Fruit fly (Drosophila melanogaster) whole organism, adult: ENCODE results near the gene PIG-C.

Experiments
- CG11617 ChIP-seq: fragments of 200-800 bp; sonication (Bioruptor generic); optimal IDR thresholded peaks from 2 replicates; lab custom pipeline; 2017; ENCODE audit warnings: mild to moderate bottlenecking, missing biosample characterization, missing genetic modification reagents, missing genetic modification characterization
- CG12768 ChIP-seq: fragments of 200-800 bp; sonication (Bioruptor generic); optimal IDR thresholded peaks from 2 replicates; lab custom pipeline; 2017; ENCODE audit warnings: missing biosample characterization, missing genetic modification characterization, mild to moderate bottlenecking, moderate library complexity, missing genetic modification reagents
- CG14711 ChIP-seq: fragments of 200-800 bp; sonication (Bioruptor generic); optimal IDR thresholded peaks from 2 replicates; lab custom pipeline; 2018; ENCODE audit warnings: missing biosample characterization, mild to moderate bottlenecking, missing genetic modification characterization, moderate library complexity
- CG1620 ChIP-seq: fragments of 200-800 bp; sonication (Bioruptor generic); optimal IDR thresholded peaks from 2 replicates; lab custom pipeline; 2016; ENCODE audit warnings: missing biosample characterization, missing genetic modification characterization
- CG33017 ChIP-seq: fragments of 200-800 bp; sonication (Bioruptor generic); optimal IDR thresholded peaks from 2 replicates; lab custom pipeline; 2018; ENCODE audit warnings: missing biosample characterization, mild to moderate bottlenecking, missing genetic modification characterization, moderate library complexity
- CG5204 ChIP-seq: fragments of 200-800 bp; sonication (Bioruptor generic); optimal IDR thresholded peaks from 2 replicates; lab custom pipeline; 2016; ENCODE audit warnings: missing biosample characterization, missing genetic modification characterization
- CG7045 ChIP-seq: fragments of 200-800 bp; sonication (Bioruptor generic); optimal IDR thresholded peaks from 2 replicates; lab custom pipeline; 2017; ENCODE audit warnings: missing biosample characterization, mild to moderate bottlenecking, missing genetic modification characterization
- CG7101 ChIP-seq: fragments of 200-800 bp; sonication (Bioruptor generic); optimal IDR thresholded peaks from 2 replicates; lab custom pipeline; 2018; ENCODE audit warnings: missing biosample characterization, mild to moderate bottlenecking, missing genetic modification characterization, moderate library complexity
- Clk ChIP-seq: fragments of 200-800 bp; sonication (Bioruptor generic); optimal IDR thresholded peaks from 2 replicates; lab custom pipeline; 2017; ENCODE audit warnings: missing biosample characterization, missing genetic modification characterization
- Crg-1 ChIP-seq: fragments of 200-800 bp; sonication (Bioruptor generic); optimal IDR thresholded peaks from 2 replicates; lab custom pipeline; 2016; ENCODE audit warnings: missing biosample characterization, missing genetic modification characterization
- Hr96 ChIP-seq: fragments of 200-800 bp; sonication (Bioruptor generic); optimal IDR thresholded peaks from 2 replicates; lab custom pipeline; 2016; ENCODE audit warnings: missing biosample characterization, missing genetic modification characterization
- Mnt ChIP-seq: fragments of 200-800 bp; sonication (Bioruptor generic); optimal IDR thresholded peaks from 2 replicates; lab custom pipeline; 2016; ENCODE audit warnings: missing biosample characterization, mild to moderate bottlenecking, missing genetic modification characterization
- bab1 ChIP-seq: fragments of 200-800 bp; sonication (Bioruptor generic); optimal IDR thresholded peaks from 3 replicates; lab custom pipeline; 2019; ENCODE audit warnings: missing biosample characterization, mild to moderate bottlenecking, missing genetic modification characterization, moderate library complexity
- cic ChIP-seq: fragments of 200-800 bp; sonication (Bioruptor generic); optimal IDR thresholded peaks from 2 replicates; lab custom pipeline; 2017; ENCODE audit warnings: missing biosample characterization, mild to moderate bottlenecking, missing genetic modification characterization, moderate library complexity
- cnc ChIP-seq, 2 experiments: fragments of >200 bp; optimal IDR thresholded peaks; 2 replicates each; lab custom pipeline; 2017
- kay ChIP-seq: fragments of 200-800 bp; sonication (Bioruptor generic); peaks from one replicate; lab custom pipeline; 2016; ENCODE audit warnings: missing biosample characterization, missing genetic modification characterization, borderline replicate concordance
- ovo ChIP-seq: fragments of 200-800 bp; sonication (Bioruptor generic); optimal IDR thresholded peaks from 2 replicates; lab custom pipeline; 2016; ENCODE audit warnings: missing biosample characterization, missing genetic modification characterization
- pad ChIP-seq: fragments of 200-800 bp; sonication (Bioruptor generic); optimal IDR thresholded peaks from 3 replicates; lab custom pipeline; 2017; ENCODE audit warnings: missing biosample characterization, missing genetic modification characterization, mild to moderate bottlenecking, moderate library complexity, missing genetic modification reagents
- tj ChIP-seq: fragments of 200-800 bp; sonication (Bioruptor generic); optimal IDR thresholded peaks from 3 replicates; lab custom pipeline; 2017; ENCODE audit warnings: missing biosample characterization, mild to moderate bottlenecking, missing genetic modification characterization, moderate library complexity
- toe ChIP-seq: fragments of 200-800 bp; sonication (Bioruptor generic); optimal IDR thresholded peaks from 2 replicates; lab custom pipeline; 2016; ENCODE audit warnings: missing biosample characterization, missing genetic modification characterization

Gene PIG-C

dm6 chr3L:3325925-3326903 is 7.2 kb upstream of the PIG-C start, which contains the start of gene Gtpx:
Gene Gtpx, plus strand, starts transcription at chr3L:3326265.
- TF ChIP-seq CG7045: no peak
- TF ChIP-seq CG14711 (tag; lab: Kevin White, UChicago): peak; percentile 93
- TF ChIP-seq kay (GFP tag; lab: Kevin White, UChicago): no peak
- TF ChIP-seq CG12768: peak; percentile 57
- peak; percentile 63 for TF ChIP-seq Crg-1
- TF ChIP-seq Hr96 (GFP tag; lab: Kevin White, UChicago): peak; percentile 35
- peak; percentile 35 for TF ChIP-seq pad
- no peak for TF ChIP-seq Clk
- peak; percentile 26 for TF ChIP-seq Mnt (GFP tag; lab: Kevin White, UChicago)
- TF ChIP-seq cic: peak; percentile 65
- peak; percentile 25 for TF ChIP-seq ovo (GFP tag; lab: Kevin White, UChicago)
- TF ChIP-seq CG1620 (GFP tag; lab: Kevin White, UChicago): peak; percentile 63
- peak; percentile 73 for TF ChIP-seq CG11617 (GFP tag; lab: Kevin White, UChicago)
- TF ChIP-seq toe (GFP tag; lab: Kevin White, UChicago): peak; percentile 72
- no peak for TF ChIP-seq CG5204 (GFP tag; lab: Kevin White, UChicago)
- no peak for TF ChIP-seq bab1 (GFP tag; lab: Kevin White, UChicago)
- peak; percentile 80 to 98 for TF ChIP-seq cnc (optimal IDR thresholded peaks at IDR 0.05; lab: Kevin White, UChicago)
- TF ChIP-seq tj (GFP tag; lab: Kevin White, UChicago): peak; percentile 71
- TF ChIP-seq CG33017: peak; percentile 8
- TF ChIP-seq CG7101 (tag; lab: Kevin White, UChicago): peak; percentile 60

- TF ChIP-seq CG14711 (tag; lab: Kevin White, UChicago): no peak
- TF ChIP-seq kay (GFP tag; lab: Kevin White, UChicago): no peak
- TF ChIP-seq CG7045: no peak
- TF ChIP-seq cic: no peak
- TF ChIP-seq CG7101 (tag; lab: Kevin White, UChicago): no peak
- no peak for TF ChIP-seq CG5204 (GFP tag; lab: Kevin White, UChicago)
- no peak for TF ChIP-seq CG12768
- TF ChIP-seq tj (GFP tag; lab: Kevin White, UChicago): no peak
- no peak for TF ChIP-seq toe (GFP tag; lab: Kevin White, UChicago)
- no peak for TF ChIP-seq Clk
- TF ChIP-seq CG11617 (GFP tag; lab: Kevin White, UChicago): no peak
- no peak for TF ChIP-seq pad
- no peak for TF ChIP-seq CG1620 (GFP tag; lab: Kevin White, UChicago)
- TF ChIP-seq Hr96 (GFP tag; lab: Kevin White, UChicago): no peak
- TF ChIP-seq ovo (GFP tag; lab: Kevin White, UChicago): no peak
- no peak for TF ChIP-seq CG33017
- no peak for TF ChIP-seq cnc (optimal IDR thresholded peaks at IDR 0.05; lab: Kevin White, UChicago)
- TF ChIP-seq Mnt (GFP tag; lab: Kevin White, UChicago): no peak
- TF ChIP-seq Crg-1: no peak
- no peak for TF ChIP-seq bab1 (GFP tag; lab: Kevin White, UChicago)
These were observed 6.5 kb upstream of the PIG-C start for dm6 chr3L:3325597-3325924.

dm6 chr3L:3319992-3320732 is 1.1 kb upstream of the PIG-C start:
- TF ChIP-seq CG33017: peak; percentile 48
- peak; percentile 35 for TF ChIP-seq Clk
- no peak for TF ChIP-seq tj (GFP tag; lab: Kevin White, UChicago)
- peak; percentile 34 for TF ChIP-seq CG12768
- no peak for TF ChIP-seq CG14711 (tag; lab: Kevin White, UChicago)
- TF ChIP-seq bab1 (GFP tag; lab: Kevin White, UChicago): peak; percentile 37
- no peak for TF ChIP-seq pad
- TF ChIP-seq cic: peak; percentile 75
- no peak for TF ChIP-seq CG5204 (GFP tag; lab: Kevin White, UChicago)
- peak; percentile 0 for TF ChIP-seq toe (GFP tag; lab: Kevin White, UChicago)
- no peak for TF ChIP-seq kay (GFP tag; lab: Kevin White, UChicago)
- peak in 1 of 2 experiments; percentile 4 for TF ChIP-seq cnc (optimal IDR thresholded peaks at IDR 0.05; lab: Kevin White, UChicago)
- TF ChIP-seq CG7045: no peak
- no peak for TF ChIP-seq ovo (GFP tag; lab: Kevin White, UChicago)
- TF ChIP-seq CG11617 (GFP tag; lab: Kevin White, UChicago): no peak
- no peak for TF ChIP-seq CG1620 (GFP tag; lab: Kevin White, UChicago)
- peak; percentile 5 for TF ChIP-seq Hr96 (GFP tag; lab: Kevin White, UChicago)
- TF ChIP-seq Crg-1: peak; percentile 5
- no peak for TF ChIP-seq Mnt (GFP tag; lab: Kevin White, UChicago)
- peak; percentile 55 for TF ChIP-seq CG7101 (tag; lab: Kevin White, UChicago)

DNA sequence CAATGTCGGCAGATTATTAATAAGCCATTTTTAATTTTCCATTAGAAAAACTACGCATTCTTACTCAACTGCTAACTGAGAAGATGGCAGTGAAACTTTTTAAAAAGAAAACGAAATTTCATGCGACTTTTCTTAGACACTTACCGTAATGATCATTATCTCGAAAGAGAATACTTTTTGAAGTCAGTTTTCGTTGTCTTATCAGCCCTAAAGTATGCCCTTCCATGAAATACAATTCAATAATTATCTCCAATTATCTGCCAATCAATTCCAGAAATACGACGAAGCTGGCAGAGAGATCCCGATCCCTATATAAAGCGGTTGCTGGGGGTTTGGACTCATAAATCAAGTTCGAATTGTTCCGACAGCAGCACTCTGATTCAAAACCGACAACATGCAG is 2.6 kb downstream of the PIG-C start, which contains the start of gene Drsl5:
Gene Drsl5, plus strand, starts transcription at position 341 of the 400 bp plus-strand sequence.
- TF ChIP-seq CG7045: no peak
- no peak for TF ChIP-seq CG33017
- no peak for TF ChIP-seq CG14711 (tag; lab: Kevin White, UChicago)
- TF ChIP-seq Crg-1: no peak
- no peak for TF ChIP-seq CG5204 (GFP tag; lab: Kevin White, UChicago)
- TF ChIP-seq CG7101 (tag; lab: Kevin White, UChicago): no peak
- no peak for TF ChIP-seq Hr96 (GFP tag; lab: Kevin White, UChicago)
- no peak for TF ChIP-seq pad
- TF ChIP-seq cic: no peak
- TF ChIP-seq kay (GFP tag; lab: Kevin White, UChicago): no peak
- TF ChIP-seq Mnt (GFP tag; lab: Kevin White, UChicago): no peak

DNA sequence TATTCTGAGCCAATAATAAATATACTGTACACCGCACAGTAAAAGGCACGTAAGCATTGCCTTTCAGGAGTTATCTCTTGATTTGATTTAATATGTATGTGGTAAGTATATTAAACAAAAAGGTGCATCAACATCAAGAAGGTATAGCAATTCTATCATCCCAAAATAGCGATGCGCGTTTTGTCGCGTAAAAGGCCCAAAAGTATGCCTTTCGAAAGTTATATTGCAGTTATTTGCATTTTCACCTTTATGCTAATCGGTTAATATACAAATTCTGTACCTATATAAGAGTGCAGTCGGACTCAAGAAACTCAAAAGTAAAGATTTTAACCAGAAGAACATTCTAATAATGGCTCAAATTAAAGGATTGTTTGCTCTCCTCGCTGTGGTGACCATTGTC is 3.7 kb downstream of the PIG-C start, which contains the start of gene Drsl4:
Gene Drsl4, plus strand, starts transcription at position 333 of the 400 bp plus-strand sequence.
- TF ChIP-seq bab1 (GFP tag; lab: Kevin White, UChicago): peak; percentile 22
- TF ChIP-seq CG11617 (GFP tag; lab: Kevin White, UChicago): no peak
